Fruit fly (Drosophila melanogaster): ENCODE data around the gene AstCC.

AstCC gene

dm6 chr2L:11082025-11082424, 3.0 kb downstream of the AstCC start:
- no peak for TF ChIP-seq h (optimal IDR thresholded peaks at IDR 0.05)
- TF ChIP-seq psq (optimal IDR thresholded peaks at IDR 0.05) = no peak
- TF ChIP-seq Myc (optimal IDR thresholded peaks at IDR 0.05) = no peak
- no peak for TF ChIP-seq ttk (optimal IDR thresholded peaks at IDR 0.05)
- no peak for TF ChIP-seq insv (optimal IDR thresholded peaks at IDR 0.05)
- no peak for TF ChIP-seq Sin3A (optimal IDR thresholded peaks at IDR 0.05)

dm6 chr2L:11081337-11081736, 3.7 kb downstream of the AstCC start, which contains the start of gene AstC:
Gene AstC (minus strand): TSS chr2L:11081399.
- TF ChIP-seq insv (optimal IDR thresholded peaks at IDR 0.05) (no peak), Sin3A (optimal IDR thresholded peaks at IDR 0.05) (no peak), Myc (optimal IDR thresholded peaks at IDR 0.05) (no peak), ttk (optimal IDR thresholded peaks at IDR 0.05) (no peak), psq (optimal IDR thresholded peaks at IDR 0.05) (no peak), h (optimal IDR thresholded peaks at IDR 0.05) (no peak)

dm6 chr2L:11075114-11075513, 9.9 kb downstream of the AstCC start, which contains the start of gene CG43725:
Gene CG43725 (plus strand): TSS chr2L:11075513.
- TF ChIP-seq Sin3A (optimal IDR thresholded peaks at IDR 0.05) (no peak), h (optimal IDR thresholded peaks at IDR 0.05) (no peak), insv (optimal IDR thresholded peaks at IDR 0.05) (no peak), psq (optimal IDR thresholded peaks at IDR 0.05) (no peak), ttk (optimal IDR thresholded peaks at IDR 0.05) (no peak), Myc (optimal IDR thresholded peaks at IDR 0.05) (no peak)

- TF ChIP-seq insv (optimal IDR thresholded peaks at IDR 0.05) (no peak), Sin3A (optimal IDR thresholded peaks at IDR 0.05) (no peak), Myc (optimal IDR thresholded peaks at IDR 0.05) (no peak), h (optimal IDR thresholded peaks at IDR 0.05) (no peak), ttk (optimal IDR thresholded peaks at IDR 0.05) (no peak), psq (optimal IDR thresholded peaks at IDR 0.05) (no peak)
Measured at dm6 chr2L:11073947-11074346, 11.1 kb downstream of the AstCC start.

- TF ChIP-seq Sin3A (optimal IDR thresholded peaks at IDR 0.05) (no peak), h (optimal IDR thresholded peaks at IDR 0.05) (no peak), ttk (optimal IDR thresholded peaks at IDR 0.05) (no peak), insv (optimal IDR thresholded peaks at IDR 0.05) (no peak), Myc (optimal IDR thresholded peaks at IDR 0.05) (no peak), psq (optimal IDR thresholded peaks at IDR 0.05) (no peak)
Measured at dm6 chr2L:11072880-11073279, 12.1 kb downstream of the AstCC start.

dm6 chr2L:11072250-11072649, 12.8 kb downstream of the AstCC start:
- TF ChIP-seq Sin3A (optimal IDR thresholded peaks at IDR 0.05) = no peak
- TF ChIP-seq h (optimal IDR thresholded peaks at IDR 0.05) = no peak

dm6 chr2L:11070862-11071261, 14.2 kb downstream of the AstCC start, which contains the start of gene CG14915:
Gene CG14915 (plus strand): TSS chr2L:11071027.
- no peak for TF ChIP-seq Sin3A (optimal IDR thresholded peaks at IDR 0.05)

- TF ChIP-seq Sin3A (optimal IDR thresholded peaks at IDR 0.05) (no peak), psq (optimal IDR thresholded peaks at IDR 0.05) (no peak), insv (optimal IDR thresholded peaks at IDR 0.05) (no peak), h (optimal IDR thresholded peaks at IDR 0.05) (no peak), ttk (optimal IDR thresholded peaks at IDR 0.05) (no peak), Myc (optimal IDR thresholded peaks at IDR 0.05) (no peak)
Measured at dm6 chr2L:11069475-11069874, 15.6 kb downstream of the AstCC start.

dm6 chr2L:11068907-11069306, 16.1 kb downstream of the AstCC start:
- no peak for TF ChIP-seq Sin3A (optimal IDR thresholded peaks at IDR 0.05)
- TF ChIP-seq h (optimal IDR thresholded peaks at IDR 0.05) = no peak
- no peak for TF ChIP-seq insv (optimal IDR thresholded peaks at IDR 0.05)
- no peak for TF ChIP-seq psq (optimal IDR thresholded peaks at IDR 0.05)
- no peak for TF ChIP-seq ttk (optimal IDR thresholded peaks at IDR 0.05)
- no peak for TF ChIP-seq Myc (optimal IDR thresholded peaks at IDR 0.05)

dm6 chr2L:11068441-11068840, 16.6 kb downstream of the AstCC start:
- no peak for TF ChIP-seq Sin3A (optimal IDR thresholded peaks at IDR 0.05)
- no peak for TF ChIP-seq ttk (optimal IDR thresholded peaks at IDR 0.05)
- TF ChIP-seq insv (optimal IDR thresholded peaks at IDR 0.05) = no peak
- TF ChIP-seq h (optimal IDR thresholded peaks at IDR 0.05) = no peak
- no peak for TF ChIP-seq psq (optimal IDR thresholded peaks at IDR 0.05)
- TF ChIP-seq Myc (optimal IDR thresholded peaks at IDR 0.05) = no peak

- no peak for TF ChIP-seq Myc (optimal IDR thresholded peaks at IDR 0.05)
- TF ChIP-seq insv (optimal IDR thresholded peaks at IDR 0.05) = no peak
- no peak for TF ChIP-seq ttk (optimal IDR thresholded peaks at IDR 0.05)
- no peak for TF ChIP-seq h (optimal IDR thresholded peaks at IDR 0.05)
- TF ChIP-seq psq (optimal IDR thresholded peaks at IDR 0.05) = no peak
- TF ChIP-seq Sin3A (optimal IDR thresholded peaks at IDR 0.05) = no peak
Measured at dm6 chr2L:11067970-11068369, 17.1 kb downstream of the AstCC start.

dm6 chr2L:11066887-11067459, 18.1 kb downstream of the AstCC start, which contains the start of gene Samuel:
Gene Samuel (minus strand): TSS chr2L:11066998.
- TF ChIP-seq h (optimal IDR thresholded peaks at IDR 0.05) = no peak
- TF ChIP-seq insv (optimal IDR thresholded peaks at IDR 0.05) = no peak
- no peak for TF ChIP-seq Sin3A (optimal IDR thresholded peaks at IDR 0.05)
- no peak for TF ChIP-seq ttk (optimal IDR thresholded peaks at IDR 0.05)
- no peak for TF ChIP-seq Myc (optimal IDR thresholded peaks at IDR 0.05)
- TF ChIP-seq psq (optimal IDR thresholded peaks at IDR 0.05) = no peak
